Worm (Caenorhabditis elegans): ENCODE results near the gene gpa-13.
A peak's percentile ranks its signal among the peaks of the same experiment; 100 is the strongest.

The gpa-13 gene

ce11 chrV:12728062-12728665, 26.6 kb downstream of the gpa-13 start, which contains the start of the genes rpl-28 and mrpl-49 (continued):
- no peak for TF ChIP-seq snpc-1.3 (tag; optimal IDR thresholded peaks at IDR 0.05; ENCODE audit: insufficient read depth)
- 0 out of 2 replicates have a peak, but pooled peaks have one; percentile 25 for TF ChIP-seq B0019.2 (GFP tag; conservative IDR thresholded peaks at IDR 0.05)
- no peak for TF ChIP-seq zim-3 (tag; optimal IDR thresholded peaks at IDR 0.05)
- no peak for TF ChIP-seq lin-26 (GFP tag; IDR thresholded peaks at IDR 0.05)
- no peak for TF ChIP-seq pha-4 (tag; optimal IDR thresholded peaks at IDR 0.05)
- peak; percentile 64 for TF ChIP-seq dox-1 (GFP tag; IDR thresholded peaks at IDR 0.05)
- no peak for TF ChIP-seq unc-62 (GFP tag; optimal IDR thresholded peaks at IDR 0.05)
- no peak for TF ChIP-seq nhr-90 (tag; optimal IDR thresholded peaks at IDR 0.05)
- TF ChIP-seq ceh-100 (GFP tag; IDR thresholded peaks at IDR 0.05), result no peak
- TF ChIP-seq hlh-26 (GFP tag; conservative IDR thresholded peaks at IDR 0.05), result no peak
- no peak for TF ChIP-seq rpc-1 (optimal IDR thresholded peaks at IDR 0.05)
- no peak for TF ChIP-seq rpc-1 (tag; optimal IDR thresholded peaks at IDR 0.05)
- TF ChIP-seq nhr-179 (tag; optimal IDR thresholded peaks at IDR 0.05), result no peak
- peak; percentile 52 for TF ChIP-seq hmg-1.2 (GFP tag; IDR thresholded peaks at IDR 0.05)
- peak; percentile 42 for TF ChIP-seq F49E8.2 (tag; optimal IDR thresholded peaks at IDR 0.05; ENCODE audit: insufficient read depth)
- TF ChIP-seq tbx-9 (tag; optimal IDR thresholded peaks at IDR 0.05; ENCODE audit: borderline replicate concordance), result no peak
- TF ChIP-seq dpl-1 (GFP tag; optimal IDR thresholded peaks at IDR 0.05), result no peak
- peak; percentile 48; the same call in 1 of the 2 replicates for TF ChIP-seq Y53G8AR.9 (GFP tag; conservative IDR thresholded peaks at IDR 0.05)
- no peak for TF ChIP-seq F39B2.1 (GFP tag; IDR thresholded peaks at IDR 0.05)
- TF ChIP-seq ztf-28 (GFP tag; IDR thresholded peaks at IDR 0.05), result no peak
- no peak for TF ChIP-seq ceh-58 (GFP tag; IDR thresholded peaks at IDR 0.05)
- TF ChIP-seq Y95B8A.8 (GFP tag; IDR thresholded peaks at IDR 0.05), result no peak
- no peak for TF ChIP-seq ama-1 (optimal IDR thresholded peaks at IDR 0.05)
- no peak for TF ChIP-seq ama-1 (GFP tag; optimal IDR thresholded peaks at IDR 0.05)
- no peak for TF ChIP-seq unc-130 (GFP tag; optimal IDR thresholded peaks at IDR 0.05)
- TF ChIP-seq lag-1 (GFP tag; IDR thresholded peaks at IDR 0.05), result no peak
- TF ChIP-seq F57A8.1 (GFP tag; optimal IDR thresholded peaks at IDR 0.05), result no peak
- no peak for TF ChIP-seq gei-17 (GFP tag; optimal IDR thresholded peaks at IDR 0.05)
- TF ChIP-seq C17E4.6 (GFP tag; IDR thresholded peaks at IDR 0.05), result no peak
- TF ChIP-seq ceh-79 (tag; optimal IDR thresholded peaks at IDR 0.05), result no peak
- TF ChIP-seq nhr-120 (GFP tag; IDR thresholded peaks at IDR 0.05), result no peak
- TF ChIP-seq ztf-22 (GFP tag; optimal IDR thresholded peaks at IDR 0.05), result no peak
- TF ChIP-seq atf-7 (tag; optimal IDR thresholded peaks at IDR 0.05), result no peak
- no peak for TF ChIP-seq bed-2 (GFP tag; IDR thresholded peaks at IDR 0.05)
- TF ChIP-seq attf-6 (GFP tag; IDR thresholded peaks at IDR 0.05), result no peak
- no peak for TF ChIP-seq chd-7 (tag; optimal IDR thresholded peaks at IDR 0.05)
- TF ChIP-seq xnd-1 (tag; optimal IDR thresholded peaks at IDR 0.05), result no peak
- no peak for TF ChIP-seq ztf-6 (GFP tag; IDR thresholded peaks at IDR 0.05)
- TF ChIP-seq cebp-1 (GFP tag; IDR thresholded peaks at IDR 0.05), result no peak
- TF ChIP-seq cebp-1 (tag; optimal IDR thresholded peaks at IDR 0.05), result peak; percentile 68
- no peak for TF ChIP-seq egrh-3 (GFP tag; IDR thresholded peaks at IDR 0.05)
- no peak for TF ChIP-seq ceh-40 (GFP tag; IDR thresholded peaks at IDR 0.05)
- no peak for TF ChIP-seq bed-1 (GFP tag; IDR thresholded peaks at IDR 0.05)
- no peak for TF ChIP-seq Y56A3A.18 (GFP tag; IDR thresholded peaks at IDR 0.05)
- TF ChIP-seq K12H6.12 (tag; optimal IDR thresholded peaks at IDR 0.05), result peak; percentile 5
- TF ChIP-seq T07F8.4 (tag; optimal IDR thresholded peaks at IDR 0.05), result no peak
- TF ChIP-seq ZK185.1 (tag; optimal IDR thresholded peaks at IDR 0.05; ENCODE audit: poor library complexity, severe bottlenecking), result peak; percentile 44
- no peak for TF ChIP-seq sea-2 (GFP tag; IDR thresholded peaks at IDR 0.05)
- peak; percentile 42; the same call in 1 of the 2 replicates for TF ChIP-seq D2030.7 (GFP tag; IDR thresholded peaks at IDR 0.05)
